Fruit fly (Drosophila melanogaster) whole organism, embryonic: Measurements from ENCODE around the gene CecA1.

Experiments
- ATbp ChIP-seq: fragments of 200-800 bp; sonication (Bioruptor generic); optimal IDR thresholded peaks from 2 replicates; lab custom pipeline; 2017; ENCODE audit warnings: missing biosample characterization, mild to moderate bottlenecking, missing genetic modification characterization, missing genetic modification reagents
- Ada2b ChIP-seq: fragments of 200-800 bp; sonication (Bioruptor generic); IDR thresholded peaks from 2 replicates; pipeline ENCODE4 v1.3.6; 2022; ENCODE audit warnings: missing biosample characterization, missing genetic modification characterization
- CG11247 ChIP-seq: fragments of 200-800 bp; sonication (Bioruptor generic); IDR thresholded peaks from 2 replicates; pipeline ENCODE4 v1.3.6; 2022; ENCODE audit warnings: missing biosample characterization, missing genetic modification characterization
- CG15269 ChIP-seq: fragments of 200-800 bp; sonication (Bioruptor generic); optimal IDR thresholded peaks from 2 replicates; lab custom pipeline; 2018; ENCODE audit warnings: missing biosample characterization, mild to moderate bottlenecking, missing genetic modification characterization, moderate library complexity
- CG16863 ChIP-seq: fragments of 200-800 bp; sonication (Bioruptor generic); optimal IDR thresholded peaks from 3 replicates; lab custom pipeline; 2016; ENCODE audit warnings: missing biosample characterization, missing genetic modification characterization
- CG30403 ChIP-seq: fragments of 200-800 bp; sonication (Bioruptor generic); optimal IDR thresholded peaks from 3 replicates; lab custom pipeline; 2016; ENCODE audit warnings: missing biosample characterization, missing genetic modification characterization
- CG31441 ChIP-seq: fragments of 200-800 bp; sonication (Bioruptor generic); IDR thresholded peaks from 2 replicates; pipeline ENCODE4 v1.3.6; 2022; ENCODE audit warnings: missing biosample characterization, missing genetic modification characterization
- CG33557 ChIP-seq: fragments of 200-800 bp; sonication (Bioruptor generic); optimal IDR thresholded peaks from 2 replicates; lab custom pipeline; 2019; ENCODE audit warnings: missing biosample characterization, mild to moderate bottlenecking, missing genetic modification characterization, moderate library complexity
- CG6175 ChIP-seq: fragments of 200-800 bp; sonication (Bioruptor generic); IDR thresholded peaks from 3 replicates; pipeline ENCODE4 v1.3.6; 2022; ENCODE audit warnings: missing biosample characterization, missing genetic modification characterization
- CG6654 ChIP-seq: fragments of 200-800 bp; sonication (Bioruptor generic); optimal IDR thresholded peaks from 2 replicates; lab custom pipeline; 2017; ENCODE audit warnings: missing biosample characterization, mild to moderate bottlenecking, missing genetic modification characterization
- CG7745 ChIP-seq: fragments of 200-800 bp; sonication (Bioruptor generic); optimal IDR thresholded peaks from 2 replicates; lab custom pipeline; 2018; ENCODE audit warnings: missing biosample characterization, mild to moderate bottlenecking, missing genetic modification characterization, moderate library complexity
- CG7963 ChIP-seq: fragments of 200-800 bp; sonication (Bioruptor generic); IDR thresholded peaks from 3 replicates; pipeline ENCODE4 v1.3.6; 2022; ENCODE audit warnings: missing biosample characterization, missing genetic modification characterization; ENCODE audit not compliant: partially characterized antibody
- CG8089 ChIP-seq: fragments of 200-800 bp; sonication (Bioruptor generic); optimal IDR thresholded peaks from 3 replicates; lab custom pipeline; 2016; ENCODE audit warnings: missing biosample characterization, missing genetic modification characterization
- Dek ChIP-seq: fragments of 200-800 bp; sonication (Bioruptor generic); optimal IDR thresholded peaks from 3 replicates; lab custom pipeline; 2019; ENCODE audit warnings: missing biosample characterization, mild to moderate bottlenecking, missing genetic modification characterization, moderate library complexity
- HLH3B ChIP-seq: fragments of 200-800 bp; sonication (Bioruptor generic); IDR thresholded peaks from 2 replicates; pipeline ENCODE4 v1.3.6; 2022; ENCODE audit warnings: missing biosample characterization, missing genetic modification characterization
- HmgZ ChIP-seq: fragments of 200-800 bp; sonication (Bioruptor generic); optimal IDR thresholded peaks from 2 replicates; lab custom pipeline; 2018; ENCODE audit warnings: missing biosample characterization, mild to moderate bottlenecking, missing genetic modification characterization
- MESR4 ChIP-seq: fragments of 200-800 bp; sonication (Bioruptor generic); optimal IDR thresholded peaks from 2 replicates; lab custom pipeline; 2018; ENCODE audit warnings: missing biosample characterization, mild to moderate bottlenecking, missing genetic modification characterization, moderate library complexity
- Med ChIP-seq: fragments of 200-800 bp; sonication (Bioruptor generic); peaks from one replicate; lab custom pipeline; 2016; ENCODE audit warnings: missing biosample characterization, missing genetic modification characterization, mild to moderate bottlenecking, inconsistent platforms, moderate library complexity
- Mrtf ChIP-seq: fragments of 200-800 bp; sonication (Bioruptor generic); IDR thresholded peaks from 3 replicates; pipeline ENCODE4 v1.3.6; 2022; ENCODE audit warnings: missing biosample characterization, missing genetic modification characterization
- NC2α ChIP-seq: fragments of 200-800 bp; sonication (Bioruptor generic); optimal IDR thresholded peaks from 2 replicates; lab custom pipeline; 2016; ENCODE audit warnings: missing biosample characterization, missing genetic modification characterization
- NfI ChIP-seq: fragments of 200-800 bp; sonication (Bioruptor generic); optimal IDR thresholded peaks from 3 replicates; lab custom pipeline; 2018; ENCODE audit warnings: missing biosample characterization, mild to moderate bottlenecking, missing genetic modification characterization, moderate library complexity
- Ptx1 ChIP-seq: fragments of 200-800 bp; sonication (Bioruptor generic); IDR thresholded peaks from 2 replicates; pipeline ENCODE4 v1.3.6; 2022; ENCODE audit warnings: missing biosample characterization, missing genetic modification characterization
- Rfx ChIP-seq: fragments of 200-800 bp; sonication (Bioruptor generic); IDR thresholded peaks from 2 replicates; pipeline ENCODE4 v1.3.6; 2022; ENCODE audit warnings: missing biosample characterization, missing genetic modification characterization
- Side ChIP-seq: fragments of 200-800 bp; sonication (Bioruptor generic); optimal IDR thresholded peaks from 2 replicates; lab custom pipeline; 2016; ENCODE audit warnings: missing biosample characterization, missing genetic modification characterization
- Xbp1 ChIP-seq: fragments of 200-800 bp; sonication (Bioruptor generic); optimal IDR thresholded peaks from 3 replicates; lab custom pipeline; 2016; ENCODE audit warnings: missing biosample characterization, mild to moderate bottlenecking, missing genetic modification characterization
- Xrp1 ChIP-seq: fragments of 200-800 bp; sonication (Bioruptor generic); IDR thresholded peaks from 2 replicates; pipeline ENCODE4 v1.3.6; 2022; ENCODE audit warnings: missing biosample characterization, missing genetic modification characterization
- ac ChIP-seq: fragments of 200-800 bp; sonication (Bioruptor generic); optimal IDR thresholded peaks from 3 replicates; lab custom pipeline; 2017; ENCODE audit warnings: missing biosample characterization, mild to moderate bottlenecking, missing genetic modification characterization
- aop ChIP-seq: fragments of 200-800 bp; sonication (Bioruptor generic); IDR thresholded peaks from 2 replicates; pipeline ENCODE4 v1.3.6; 2022; ENCODE audit warnings: missing biosample characterization, missing genetic modification characterization
- ash1 ChIP-seq: fragments of 200-800 bp; sonication (Bioruptor generic); optimal IDR thresholded peaks from 2 replicates; lab custom pipeline; 2018; ENCODE audit warnings: missing biosample characterization, mild to moderate bottlenecking, missing genetic modification characterization
- bbx ChIP-seq: fragments of 200-800 bp; sonication (Bioruptor generic); IDR thresholded peaks from 2 replicates; pipeline ENCODE4 v1.3.6; 2022; ENCODE audit warnings: missing biosample characterization, missing genetic modification characterization; ENCODE audit not compliant: partially characterized antibody
- caup ChIP-seq: fragments of 200-800 bp; sonication (Bioruptor generic); optimal IDR thresholded peaks from 3 replicates; lab custom pipeline; 2017; ENCODE audit warnings: missing biosample characterization, mild to moderate bottlenecking, missing genetic modification characterization, moderate library complexity; ENCODE audit not compliant: severe bottlenecking
- corto ChIP-seq: fragments of 200-800 bp; sonication (Bioruptor generic); optimal IDR thresholded peaks from 2 replicates; lab custom pipeline; 2016; ENCODE audit warnings: missing biosample characterization, mild to moderate bottlenecking, missing genetic modification characterization, moderate library complexity
- en ChIP-seq: fragments of 200-800 bp; sonication (Bioruptor generic); optimal IDR thresholded peaks from 2 replicates; lab custom pipeline; 2016; ENCODE audit warnings: missing biosample characterization, missing genetic modification characterization
- fd96Cb ChIP-seq: fragments of 200-800 bp; sonication (Bioruptor generic); optimal IDR thresholded peaks from 2 replicates; lab custom pipeline; 2018; ENCODE audit warnings: missing biosample characterization, mild to moderate bottlenecking, missing genetic modification characterization, moderate library complexity
- gcm2 ChIP-seq: fragments of 200-800 bp; sonication (Bioruptor generic); optimal IDR thresholded peaks from 2 replicates; lab custom pipeline; 2016; ENCODE audit warnings: missing biosample characterization, missing genetic modification characterization
- grau ChIP-seq: fragments of 200-800 bp; optimal IDR thresholded peaks from 3 replicates; lab custom pipeline; 2019; ENCODE audit warnings: missing biosample characterization, mild to moderate bottlenecking, missing genetic modification characterization, moderate library complexity
- gsb ChIP-seq: fragments of 200-800 bp; sonication (Bioruptor generic); IDR thresholded peaks from 2 replicates; pipeline ENCODE4 v1.3.6; 2022; ENCODE audit warnings: missing biosample characterization, missing genetic modification characterization
- kah ChIP-seq: fragments of 200-800 bp; sonication (Bioruptor generic); optimal IDR thresholded peaks from 2 replicates; lab custom pipeline; 2018; ENCODE audit warnings: missing biosample characterization, mild to moderate bottlenecking, missing genetic modification characterization
- lab ChIP-seq: fragments of 200-800 bp; sonication (Bioruptor generic); optimal IDR thresholded peaks from 3 replicates; lab custom pipeline; 2017; ENCODE audit warnings: missing biosample characterization, missing genetic modification characterization, mild to moderate bottlenecking, moderate library complexity, missing genetic modification reagents
- nau ChIP-seq: fragments of 200-800 bp; sonication (Bioruptor generic); optimal IDR thresholded peaks from 3 replicates; lab custom pipeline; 2017; ENCODE audit warnings: missing biosample characterization, mild to moderate bottlenecking, missing genetic modification characterization, missing genetic modification reagents
- nerfin-1 ChIP-seq: fragments of 200-800 bp; sonication (Bioruptor generic); optimal IDR thresholded peaks from 3 replicates; lab custom pipeline; 2019; ENCODE audit warnings: missing biosample characterization, mild to moderate bottlenecking, missing genetic modification characterization, moderate library complexity
- otp ChIP-seq: fragments of 200-800 bp; sonication (Bioruptor generic); IDR thresholded peaks from 3 replicates; pipeline ENCODE4, ENCODE4 v1.3.6; 2022; ENCODE audit warnings: missing biosample characterization, missing genetic modification characterization
- repo ChIP-seq: fragments of 200-800 bp; sonication (Bioruptor generic); optimal IDR thresholded peaks from 2 replicates; lab custom pipeline; 2016; ENCODE audit warnings: missing biosample characterization, missing genetic modification characterization
- sima ChIP-seq: fragments of 200-800 bp; sonication (Bioruptor generic); optimal IDR thresholded peaks from 2 replicates; lab custom pipeline; 2016; ENCODE audit warnings: missing biosample characterization, missing genetic modification characterization
- slou ChIP-seq: fragments of 200-800 bp; sonication (Bioruptor generic); optimal IDR thresholded peaks from 3 replicates; lab custom pipeline; 2016; ENCODE audit warnings: missing biosample characterization, missing genetic modification characterization
- sob ChIP-seq: fragments of 200-800 bp; sonication (Bioruptor generic); IDR thresholded peaks from 2 replicates; pipeline ENCODE4 v1.3.6; 2022; ENCODE audit warnings: missing biosample characterization, missing genetic modification characterization
- wdn ChIP-seq: fragments of 200-800 bp; sonication (Bioruptor generic); IDR thresholded peaks from 2 replicates; pipeline ENCODE4 v1.3.6; 2022; ENCODE audit warnings: missing biosample characterization, missing genetic modification characterization
- wek ChIP-seq: fragments of 200-800 bp; sonication (Bioruptor generic); optimal IDR thresholded peaks from 3 replicates; lab custom pipeline; 2018; ENCODE audit warnings: missing biosample characterization, mild to moderate bottlenecking, missing genetic modification characterization, moderate library complexity
- z ChIP-seq: fragments of 200-800 bp; sonication (Bioruptor generic); IDR thresholded peaks from 3 replicates; pipeline ENCODE4 v1.3.6; 2022; ENCODE audit warnings: missing biosample characterization, missing genetic modification characterization

The CecA1 gene

DNA sequence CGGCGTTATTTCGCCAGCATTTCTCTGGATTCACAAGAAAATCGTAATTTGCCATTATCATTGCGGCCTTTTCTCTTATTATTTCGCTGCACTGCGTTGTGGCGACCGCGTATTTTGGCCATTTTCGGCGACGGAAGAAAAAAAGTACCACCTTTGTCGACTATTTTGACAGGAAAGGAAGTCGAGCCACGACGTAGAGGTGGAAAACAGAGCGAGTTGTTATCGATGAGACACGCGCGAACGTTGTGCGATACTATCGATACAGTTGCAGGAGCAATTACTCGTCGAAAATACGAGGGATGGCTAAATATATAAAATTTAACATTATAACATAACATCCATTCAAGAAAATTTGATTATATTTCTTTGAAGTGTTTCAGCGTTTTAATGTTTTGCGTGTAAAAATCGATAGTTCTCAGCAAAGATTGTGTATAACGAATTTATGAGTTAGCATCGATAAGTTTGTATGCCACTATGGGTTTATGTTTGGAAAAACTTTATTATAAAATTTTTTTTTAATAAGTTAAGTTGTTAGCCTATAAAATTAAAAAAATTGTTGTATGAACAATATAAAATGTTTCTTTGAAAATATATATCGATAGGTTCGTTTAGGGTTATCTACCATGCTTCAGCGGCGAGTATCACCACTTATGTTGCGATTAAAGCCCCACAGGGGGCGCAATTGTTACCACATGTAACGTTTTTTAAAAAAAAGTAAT is 1.7 kb upstream of the CecA1 start, which contains the start of gene RpS7 (continued):
- TF ChIP-seq Ada2b (GFP tag; lab: Robert Waterston, UW): peak; percentile 50; the same call in 1 of the 2 replicates
- peak; percentile 96 for TF ChIP-seq bbx (GFP tag; lab: Robert Waterston, UW)
- TF ChIP-seq Side (GFP tag; lab: Kevin White, UChicago): peak; percentile 51
- TF ChIP-seq caup (GFP tag; lab: Kevin White, UChicago): peak; percentile 86
- TF ChIP-seq NfI (GFP tag; lab: Kevin White, UChicago): peak; percentile 87
- TF ChIP-seq repo (GFP tag; lab: Kevin White, UChicago): peak; percentile 6
- no peak for TF ChIP-seq aop (GFP tag; lab: Robert Waterston, UW)
- peak; percentile 97 for TF ChIP-seq MESR4 (GFP tag; lab: Kevin White, UChicago)
- no peak for TF ChIP-seq NC2α
- peak; percentile 50 for TF ChIP-seq CG33557
- TF ChIP-seq HmgZ: peak; percentile 31
- TF ChIP-seq Mrtf: no peak; the same call in 2 of the 3 replicates
- TF ChIP-seq CG15269: peak; percentile 75
- peak; percentile 81 for TF ChIP-seq nau (GFP tag; lab: Kevin White, UChicago)
- TF ChIP-seq CG7963: peak; percentile 88
- TF ChIP-seq corto: no peak
- no peak for TF ChIP-seq CG7745 (tag; lab: Kevin White, UChicago)
- peak; percentile 56 for TF ChIP-seq Ptx1 (GFP tag; lab: Robert Waterston, UW)
- TF ChIP-seq Med (GFP tag; lab: Kevin White, UChicago): peak; percentile 96
- TF ChIP-seq CG31441: peak; percentile 79
- TF ChIP-seq z: peak; percentile 63; the same call in 2 of the 3 replicates
- peak; percentile 70 for TF ChIP-seq HLH3B (GFP tag; lab: Robert Waterston, UW)
- peak; percentile 52 for TF ChIP-seq grau (tag; lab: Kevin White, UChicago)
- peak; percentile 8 for TF ChIP-seq fd96Cb (tag; lab: Kevin White, UChicago)
- peak; percentile 67; the same call in 1 of the 3 replicates for TF ChIP-seq CG6175 (GFP tag; lab: Robert Waterston, UW)
- TF ChIP-seq sima (GFP tag; lab: Kevin White, UChicago): no peak
- TF ChIP-seq CG11247: peak; percentile 82
- TF ChIP-seq CG8089 (GFP tag; lab: Kevin White, UChicago): peak; percentile 27
- peak; percentile 89 for TF ChIP-seq lab (GFP tag; lab: Kevin White, UChicago)
- TF ChIP-seq gcm2 (GFP tag; lab: Kevin White, UChicago): peak; percentile 28
- TF ChIP-seq en: no peak
- peak; percentile 29; the same call in 1 of the 2 replicates for TF ChIP-seq Xrp1 (GFP tag; lab: Robert Waterston, UW)
- peak; percentile 23 for TF ChIP-seq slou (GFP tag; lab: Kevin White, UChicago)
- TF ChIP-seq ash1 (GFP tag; lab: Kevin White, UChicago): peak; percentile 42
- peak; percentile 48 for TF ChIP-seq ac (GFP tag; lab: Kevin White, UChicago)
- TF ChIP-seq nerfin-1 (tag; lab: Kevin White, UChicago): peak; percentile 65
- peak; percentile 83; the same call in 2 of the 3 replicates for TF ChIP-seq otp (GFP tag; lab: Robert Waterston, UW)
- peak; percentile 67 for TF ChIP-seq ATbp
- peak; percentile 61 for TF ChIP-seq CG30403 (GFP tag; lab: Kevin White, UChicago)
- peak; percentile 39 for TF ChIP-seq CG6654
- no peak for TF ChIP-seq CG16863 (GFP tag; lab: Kevin White, UChicago)
- peak; percentile 84 for TF ChIP-seq kah
- TF ChIP-seq wek (GFP tag; lab: Kevin White, UChicago): peak; percentile 88
- peak; percentile 17 for TF ChIP-seq Dek
- TF ChIP-seq Rfx (GFP tag; lab: Robert Waterston, UW): peak; percentile 84
- peak; percentile 79 for TF ChIP-seq sob (GFP tag; lab: Robert Waterston, UW)
- TF ChIP-seq wdn (GFP tag; lab: Robert Waterston, UW): peak; percentile 47; the same call in 1 of the 2 replicates
- peak; percentile 37 for TF ChIP-seq Xbp1 (GFP tag; lab: Kevin White, UChicago)
- peak; percentile 71 for TF ChIP-seq gsb (GFP tag; lab: Robert Waterston, UW)
